Fruit fly (Drosophila melanogaster): ENCODE measurements around the gene CG10428.

CG10428 gene

dm6 chr2L:18974063-18974779 lies 25.5 kb downstream of the CG10428 start, which contains the start of the genes L2HGDH and CG10431 (continued):
- TF ChIP-seq CG9609 (GFP tag; optimal IDR thresholded peaks at IDR 0.05): no peak
- TF ChIP-seq Usf (GFP tag; optimal IDR thresholded peaks at IDR 0.05): no peak
- no peak; the same call in 1 of the 2 replicates for TF ChIP-seq CG14014 (GFP tag; IDR thresholded peaks at IDR 0.05)
- no peak for TF ChIP-seq ham (GFP tag; IDR thresholded peaks at IDR 0.05)
- no peak for TF ChIP-seq CG8089 (GFP tag; optimal IDR thresholded peaks at IDR 0.05)
- TF ChIP-seq CG14667 (GFP tag; IDR thresholded peaks at IDR 0.05): no peak
- TF ChIP-seq Trl (optimal IDR thresholded peaks at IDR 0.05): peak in 1 of 2 experiments; percentile 48
- TF ChIP-seq Trl (GFP tag; optimal IDR thresholded peaks at IDR 0.05): peak; percentile 48
- no peak for TF ChIP-seq CG10366 (GFP tag; IDR thresholded peaks at IDR 0.05)
- TF ChIP-seq Sry-δ (GFP tag; optimal IDR thresholded peaks at IDR 0.05): peak; percentile 35
- peak; percentile 49 for TF ChIP-seq twi (tag; optimal IDR thresholded peaks at IDR 0.05)
- TF ChIP-seq CG13624 (GFP tag; optimal IDR thresholded peaks at IDR 0.05): no peak
- TF ChIP-seq CG10543 (GFP tag; optimal IDR thresholded peaks at IDR 0.05): peak; percentile 92
- TF ChIP-seq CG11093 (GFP tag; IDR thresholded peaks at IDR 0.05): no peak
- TF ChIP-seq C15 (GFP tag; IDR thresholded peaks at IDR 0.05): no peak
- TF ChIP-seq dysf (GFP tag; IDR thresholded peaks at IDR 0.05): peak; percentile 44; the same call in 1 of the 3 replicates
- no peak for TF ChIP-seq pan (optimal IDR thresholded peaks at IDR 0.05)
- TF ChIP-seq pan (GFP tag; optimal IDR thresholded peaks at IDR 0.05 in 1 of 2, IDR thresholded peaks at IDR 0.05 in 1 of 2): peak in 1 of 2 experiments; percentile 19
- peak; percentile 39 for TF ChIP-seq CG1233 (GFP tag; optimal IDR thresholded peaks at IDR 0.05)
- TF ChIP-seq CG2712 (tag; optimal IDR thresholded peaks at IDR 0.05): peak; percentile 77
- TF ChIP-seq CG14860 (GFP tag; IDR thresholded peaks at IDR 0.05; ENCODE audit: partially characterized antibody): no peak
- no peak for TF ChIP-seq CG11696 (GFP tag; IDR thresholded peaks at IDR 0.05)
- no peak for TF ChIP-seq NC2α (GFP tag; optimal IDR thresholded peaks at IDR 0.05)
- TF ChIP-seq oc (tag; optimal IDR thresholded peaks at IDR 0.05): peak; percentile 60
- no peak for TF ChIP-seq onecut (GFP tag; IDR thresholded peaks at IDR 0.05)
- peak; percentile 67 for TF ChIP-seq CG13894 (tag; optimal IDR thresholded peaks at IDR 0.05)
- no peak for TF ChIP-seq Gug (GFP tag; IDR thresholded peaks at IDR 0.05)
- TF ChIP-seq ewg (GFP tag; optimal IDR thresholded peaks at IDR 0.05): peak; percentile 21
- no peak for TF ChIP-seq CG4404 (GFP tag; IDR thresholded peaks at IDR 0.05)
- no peak for TF ChIP-seq chinmo (GFP tag; IDR thresholded peaks at IDR 0.05; ENCODE audit: partially characterized antibody)
- peak; percentile 36 for TF ChIP-seq CG15696 (tag; optimal IDR thresholded peaks at IDR 0.05)
- peak; percentile 21 for TF ChIP-seq fd64A (GFP tag; optimal IDR thresholded peaks at IDR 0.05)
- peak; percentile 75 for TF ChIP-seq CG13424 (tag; optimal IDR thresholded peaks at IDR 0.05)
- TF ChIP-seq MESR4 (GFP tag; optimal IDR thresholded peaks at IDR 0.05): peak; percentile 54
- TF ChIP-seq cato (GFP tag; optimal IDR thresholded peaks at IDR 0.05; ENCODE audit: borderline replicate concordance): peak; percentile 51
- TF ChIP-seq CG4282 (GFP tag; optimal IDR thresholded peaks at IDR 0.05): no peak
- TF ChIP-seq eyg (GFP tag; optimal IDR thresholded peaks at IDR 0.05): no peak
- TF ChIP-seq CG2116 (GFP tag; optimal IDR thresholded peaks at IDR 0.05): peak; percentile 72
- TF ChIP-seq Side (GFP tag; optimal IDR thresholded peaks at IDR 0.05): peak; percentile 7
- TF ChIP-seq pb (GFP tag; optimal IDR thresholded peaks at IDR 0.05): no peak
- 0 out of 2 replicates have a peak, but pooled peaks have one; percentile 28 for TF ChIP-seq E2f2 (GFP tag; IDR thresholded peaks at IDR 0.05)
- TF ChIP-seq Nf-YC (tag; optimal IDR thresholded peaks at IDR 0.05): peak; percentile 67
- TF ChIP-seq CG2678 (tag; optimal IDR thresholded peaks at IDR 0.05): peak; percentile 75
- TF ChIP-seq CG7963 (GFP tag; IDR thresholded peaks at IDR 0.05; ENCODE audit: partially characterized antibody): no peak
- TF ChIP-seq CG7357 (GFP tag; IDR thresholded peaks at IDR 0.05): no peak
- TF ChIP-seq CG17612 (GFP tag; IDR thresholded peaks at IDR 0.05): no peak
- peak; percentile 62 for TF ChIP-seq PHDP (tag; optimal IDR thresholded peaks at IDR 0.05)
- peak; percentile 83 for TF ChIP-seq bigmax (GFP tag; optimal IDR thresholded peaks at IDR 0.05)
- peak; percentile 60 for TF ChIP-seq dmrt99B (tag; optimal IDR thresholded peaks at IDR 0.05)
- TF ChIP-seq sim (GFP tag; IDR thresholded peaks at IDR 0.05): peak; percentile 14; the same call in 1 of the 2 replicates
